Worm (Caenorhabditis elegans) whole organism, L1 larva: Measurements from ENCODE around the gene gpx-4.

Experiments
- C04F5.9 ChIP-seq: sonication (generic microtip); optimal IDR thresholded peaks from 2 replicates; lab custom pipeline; 2016; ENCODE audit warnings: missing genetic modification characterization, missing compliant biosample characterization
- blmp-1 ChIP-seq: fragments of 150-350 bp; optimal IDR thresholded peaks from 2 replicates; lab custom pipeline; 2014; ENCODE audit warnings: missing biosample characterization, missing genetic modification characterization
- fkh-10 ChIP-seq: sonication (generic microtip); optimal IDR thresholded peaks from 2 replicates; lab custom pipeline; 2017; ENCODE audit warnings: missing biosample characterization, missing genetic modification reagents, missing genetic modification characterization
- lir-3 ChIP-seq: sonication (generic microtip); optimal IDR thresholded peaks from 2 replicates; lab custom pipeline; 2016; ENCODE audit warnings: mild to moderate bottlenecking, missing genetic modification characterization, moderate library complexity, missing compliant biosample characterization; ENCODE audit not compliant: poor library complexity
- mef-2 ChIP-seq: fragments of 150-350 bp; optimal IDR thresholded peaks from 2 replicates; lab custom pipeline; 2014; ENCODE audit warnings: missing biosample characterization, missing genetic modification characterization
- rnt-1 ChIP-seq: sonication (generic microtip); optimal IDR thresholded peaks from 2 replicates; lab custom pipeline; 2016; ENCODE audit warnings: mild to moderate bottlenecking, missing genetic modification characterization, moderate library complexity, missing compliant biosample characterization
- snpc-4 ChIP-seq: fragments of 150-350 bp; optimal IDR thresholded peaks from 2 replicates; lab custom pipeline; 2014; ENCODE audit warnings: missing biosample characterization, missing genetic modification characterization
- ztf-11 ChIP-seq, 2 experiments: sonication (generic microtip); optimal IDR thresholded peaks; 2 replicates each; lab custom pipeline; 2016 to 2017; ENCODE audit warnings: missing genetic modification characterization in 2 of 2, missing biosample characterization in 1 of 2, missing compliant biosample characterization in 1 of 2

- no peak for TF ChIP-seq snpc-4 (tag; lab: Kevin White, UChicago)
- TF ChIP-seq ztf-11 (tag; optimal IDR thresholded peaks at IDR 0.05; lab: Kevin White, UChicago), result no peak
- TF ChIP-seq rnt-1 (tag; lab: Kevin White, UChicago), result no peak
- no peak for TF ChIP-seq fkh-10
- TF ChIP-seq lir-3 (tag; lab: Kevin White, UChicago), result no peak
- no peak for TF ChIP-seq mef-2 (tag; lab: Kevin White, UChicago)
- no peak for TF ChIP-seq C04F5.9 (tag; lab: Kevin White, UChicago)
- TF ChIP-seq blmp-1, result no peak
Observed at ce11 chrIV:2670664-2671063, 4.2 kb downstream of the gpx-4 start.
